Fruit fly (Drosophila melanogaster) whole organism, adult: Measurements from ENCODE around the gene wrm1.

Source experiments
- CG14711 ChIP-seq: fragments of 200-800 bp; sonication (Bioruptor generic); optimal IDR thresholded peaks from 2 replicates; lab custom pipeline; 2018; ENCODE audit warnings: missing biosample characterization, mild to moderate bottlenecking, missing genetic modification characterization, moderate library complexity
- CG1620 ChIP-seq: fragments of 200-800 bp; sonication (Bioruptor generic); optimal IDR thresholded peaks from 2 replicates; lab custom pipeline; 2016; ENCODE audit warnings: missing biosample characterization, missing genetic modification characterization
- CG5204 ChIP-seq: fragments of 200-800 bp; sonication (Bioruptor generic); optimal IDR thresholded peaks from 2 replicates; lab custom pipeline; 2016; ENCODE audit warnings: missing biosample characterization, missing genetic modification characterization
- CG7045 ChIP-seq: fragments of 200-800 bp; sonication (Bioruptor generic); optimal IDR thresholded peaks from 2 replicates; lab custom pipeline; 2017; ENCODE audit warnings: missing biosample characterization, mild to moderate bottlenecking, missing genetic modification characterization
- Clk ChIP-seq: fragments of 200-800 bp; sonication (Bioruptor generic); optimal IDR thresholded peaks from 2 replicates; lab custom pipeline; 2017; ENCODE audit warnings: missing biosample characterization, missing genetic modification characterization
- Crg-1 ChIP-seq: fragments of 200-800 bp; sonication (Bioruptor generic); optimal IDR thresholded peaks from 2 replicates; lab custom pipeline; 2016; ENCODE audit warnings: missing biosample characterization, missing genetic modification characterization
- Hr96 ChIP-seq: fragments of 200-800 bp; sonication (Bioruptor generic); optimal IDR thresholded peaks from 2 replicates; lab custom pipeline; 2016; ENCODE audit warnings: missing biosample characterization, missing genetic modification characterization
- Mnt ChIP-seq: fragments of 200-800 bp; sonication (Bioruptor generic); optimal IDR thresholded peaks from 2 replicates; lab custom pipeline; 2016; ENCODE audit warnings: missing biosample characterization, mild to moderate bottlenecking, missing genetic modification characterization
- ovo ChIP-seq: fragments of 200-800 bp; sonication (Bioruptor generic); optimal IDR thresholded peaks from 2 replicates; lab custom pipeline; 2016; ENCODE audit warnings: missing biosample characterization, missing genetic modification characterization

dm6 chr3L:7368934-7369333 lies 33.9 kb upstream of the wrm1 start, which contains the start of gene Sh3beta:
- no peak for TF ChIP-seq Hr96 (GFP tag; lab: Kevin White, UChicago)
- TF ChIP-seq CG5204 (GFP tag; lab: Kevin White, UChicago) = no peak
- TF ChIP-seq CG14711 (tag; lab: Kevin White, UChicago) = no peak
- no peak for TF ChIP-seq Mnt (GFP tag; lab: Kevin White, UChicago)
- no peak for TF ChIP-seq Clk (GFP tag; lab: Kevin White, UChicago)
- no peak for TF ChIP-seq CG1620 (GFP tag; lab: Kevin White, UChicago)
- TF ChIP-seq Crg-1 (GFP tag; lab: Kevin White, UChicago) = no peak
- no peak for TF ChIP-seq ovo (GFP tag; lab: Kevin White, UChicago)
- no peak for TF ChIP-seq CG7045 (GFP tag; lab: Kevin White, UChicago)
